Worm (Caenorhabditis elegans) whole organism, L4/young adult: Measurements from ENCODE around the gene nfki-1.

Experiments used
- W03F9.2 ChIP-seq: fragments of 150-350 bp; optimal IDR thresholded peaks from 2 replicates; lab custom pipeline; 2014; ENCODE audit warnings: missing biosample characterization, missing genetic modification characterization
- him-1 ChIP-seq: sonication (generic microtip); optimal IDR thresholded peaks from 2 replicates; lab custom pipeline; 2016; ENCODE audit warnings: missing genotype, missing genetic modification reagents, missing genetic modification characterization, missing compliant biosample characterization

ce11 chrX:15347680-15348079, 7.4 kb upstream of the nfki-1 start:
- TF ChIP-seq W03F9.2 (tag; lab: Kevin White, UChicago), result no peak
- no peak for TF ChIP-seq him-1 (tag; lab: Kevin White, UChicago)
